Worm (Caenorhabditis elegans) whole organism, L4 larva: Measurements from ENCODE around the gene pnn-1.

ENCODE experiments used
- F26F4.8 ChIP-seq: fragments of 200-800 bp; sonication (Bioruptor generic); conservative IDR thresholded peaks from 2 replicates; pipeline ENCODE4 v1.3.6; 2022; ENCODE audit warnings: missing genetic modification characterization, missing compliant biosample characterization
- Y5F2A.4 ChIP-seq: fragments of 200-800 bp; sonication (Bioruptor generic); optimal IDR thresholded peaks from 2 replicates; lab custom pipeline; 2018; ENCODE audit warnings: mild to moderate bottlenecking, missing genetic modification characterization, missing compliant biosample characterization
- Y75B8A.6 ChIP-seq: fragments of 200-800 bp; sonication (Bioruptor generic); IDR thresholded peaks from 2 replicates; pipeline ENCODE4 v1.3.6; 2022; ENCODE audit warnings: missing genetic modification reagents, missing genetic modification characterization, missing compliant biosample characterization
- aha-1 ChIP-seq: fragments of 150-350 bp; peaks from one replicate; lab custom pipeline; 2014; ENCODE audit warnings: missing biosample characterization, missing genetic modification characterization
- arid-1 ChIP-seq: fragments of 200-800 bp; sonication (Bioruptor generic); conservative IDR thresholded peaks from 2 replicates; pipeline ENCODE4 v1.3.6; 2022; ENCODE audit warnings: missing genetic modification reagents, missing genetic modification characterization, missing compliant biosample characterization
- ceh-28 ChIP-seq: fragments of 150-350 bp; optimal IDR thresholded peaks from 2 replicates; lab custom pipeline; 2014; ENCODE audit warnings: missing biosample characterization, missing genetic modification reagents, missing genetic modification characterization
- ceh-32 ChIP-seq: sonication (generic microtip); optimal IDR thresholded peaks from 2 replicates; lab custom pipeline; 2016; ENCODE audit warnings: mild to moderate bottlenecking, missing genetic modification characterization, missing compliant biosample characterization; ENCODE audit not compliant: poor library complexity
- ceh-44 ChIP-seq: fragments of 200-800 bp; sonication (Bioruptor generic); IDR thresholded peaks from 2 replicates; pipeline ENCODE4 v1.3.6; 2022; ENCODE audit warnings: missing genetic modification reagents, missing genetic modification characterization, missing compliant biosample characterization
- ceh-62 ChIP-seq: sonication (generic microtip); optimal IDR thresholded peaks from 2 replicates; lab custom pipeline; 2017; ENCODE audit warnings: missing biosample characterization, missing genetic modification characterization
- cey-2 ChIP-seq: sonication (generic microtip); optimal IDR thresholded peaks from 3 replicates; lab custom pipeline; 2017; ENCODE audit warnings: missing genetic modification characterization, mild to moderate bottlenecking, missing compliant biosample characterization, antibody characterized with exemption, borderline replicate concordance; ENCODE audit not compliant: insufficient read depth
- daf-16 ChIP-seq, 3 experiments: sonication (generic microtip); optimal IDR thresholded peaks; 2 replicates each; lab custom pipeline; 2016 to 2017; ENCODE audit warnings: missing genetic modification characterization in 3 of 3, missing genetic modification reagents in 3 of 3, mild to moderate bottlenecking in 2 of 3, missing compliant biosample characterization in 2 of 3, missing biosample characterization in 1 of 3, moderate library complexity in 1 of 3
- dmd-6 ChIP-seq: fragments of 200-800 bp; sonication (Bioruptor generic); IDR thresholded peaks from 2 replicates; pipeline ENCODE4 v1.3.6; 2022; ENCODE audit warnings: missing genetic modification reagents, missing genetic modification characterization, missing compliant biosample characterization
- dmd-8 ChIP-seq: fragments of 200-800 bp; sonication (Bioruptor generic); IDR thresholded peaks from 2 replicates; pipeline ENCODE4 v1.3.6; 2022; ENCODE audit warnings: missing genetic modification characterization, missing compliant biosample characterization
- duxl-1 ChIP-seq: sonication (generic microtip); optimal IDR thresholded peaks from 2 replicates; lab custom pipeline; 2016; ENCODE audit warnings: mild to moderate bottlenecking, missing genetic modification characterization, moderate library complexity, missing compliant biosample characterization; ENCODE audit not compliant: poor library complexity
- egl-27 ChIP-seq: sonication (generic microtip); optimal IDR thresholded peaks from 3 replicates; lab custom pipeline; 2017; ENCODE audit warnings: missing biosample characterization, missing genetic modification reagents, missing genetic modification characterization
- fkh-10 ChIP-seq: fragments of 150-350 bp; optimal IDR thresholded peaks from 2 replicates; lab custom pipeline; 2014; ENCODE audit warnings: missing biosample characterization, missing genetic modification reagents, missing genetic modification characterization
- hlh-11 ChIP-seq: fragments of 200-800 bp; sonication (Bioruptor generic); optimal IDR thresholded peaks from 2 replicates; lab custom pipeline; 2018; ENCODE audit warnings: mild to moderate bottlenecking, missing genetic modification characterization, missing compliant biosample characterization
- lin-38 ChIP-seq: fragments of 200-800 bp; sonication (Bioruptor generic); IDR thresholded peaks from 2 replicates; pipeline ENCODE4 v1.3.6; 2022; ENCODE audit warnings: missing genetic modification reagents, missing genetic modification characterization, missing compliant biosample characterization
- mdl-1 ChIP-seq, 2 experiments: fragments of 150-350 bp in 1 of 2; sonication (generic microtip) in 1 of 2; optimal IDR thresholded peaks; 2 replicates each; lab custom pipeline; 2014 to 2017; ENCODE audit warnings: missing biosample characterization in 2 of 2, missing genetic modification characterization in 2 of 2
- mdt-29 ChIP-seq: fragments of 200-800 bp; sonication (Bioruptor generic); IDR thresholded peaks from 2 replicates; pipeline ENCODE4 v1.3.6; 2022; ENCODE audit warnings: missing genetic modification reagents, missing genetic modification characterization, missing compliant biosample characterization
- nhr-10 ChIP-seq: fragments of 150-350 bp; optimal IDR thresholded peaks from 2 replicates; lab custom pipeline; 2014; ENCODE audit warnings: missing biosample characterization, missing genetic modification characterization
- nhr-102 ChIP-seq: sonication (generic microtip); optimal IDR thresholded peaks from 2 replicates; lab custom pipeline; 2016; ENCODE audit warnings: mild to moderate bottlenecking, missing genetic modification characterization, moderate library complexity, missing compliant biosample characterization
- nhr-237 ChIP-seq: sonication (generic microtip); optimal IDR thresholded peaks from 2 replicates; lab custom pipeline; 2017; ENCODE audit warnings: missing biosample characterization, missing genetic modification characterization
- nhr-25 ChIP-seq: sonication (generic microtip); optimal IDR thresholded peaks from 2 replicates; lab custom pipeline; 2017; ENCODE audit warnings: missing genetic modification characterization, mild to moderate bottlenecking, missing compliant biosample characterization, antibody characterized with exemption, moderate library complexity, borderline replicate concordance; ENCODE audit not compliant: insufficient read depth
- nhr-28 ChIP-seq: fragments of 150-350 bp; optimal IDR thresholded peaks from 2 replicates; lab custom pipeline; 2014; ENCODE audit warnings: missing biosample characterization, missing genetic modification characterization
- pha-4 ChIP-seq, 2 experiments: fragments of 150-350 bp in 1 of 2; fragments of 200-800 bp in 1 of 2; sonication (Bioruptor generic) in 1 of 2; IDR thresholded peaks in 1 of 2; optimal IDR thresholded peaks in 1 of 2; 2 replicates each; pipeline versions ENCODE4 v1.3.6 to Lab custom; 2014 to 2022; ENCODE audit warnings: missing genetic modification characterization in 2 of 2, missing genetic modification reagents in 2 of 2, missing biosample characterization in 1 of 2, missing compliant biosample characterization in 1 of 2
- skn-1 ChIP-seq: fragments of 150-350 bp; optimal IDR thresholded peaks from 2 replicates; lab custom pipeline; 2014; ENCODE audit warnings: missing biosample characterization, missing genetic modification characterization
- snpc-1.2 ChIP-seq: fragments of 200-800 bp; sonication (Bioruptor generic); IDR thresholded peaks from 2 replicates; pipeline ENCODE4 v1.3.6; 2022; ENCODE audit warnings: missing genetic modification reagents, missing genetic modification characterization, missing compliant biosample characterization
- spr-1 ChIP-seq: sonication (generic microtip); optimal IDR thresholded peaks from 2 replicates; lab custom pipeline; 2016; ENCODE audit warnings: mild to moderate bottlenecking, missing genetic modification characterization, missing compliant biosample characterization
- tra-1 ChIP-seq: fragments of 200-800 bp; sonication (Bioruptor generic); IDR thresholded peaks from 2 replicates; pipeline ENCODE4 v1.3.6; 2022; ENCODE audit warnings: missing genetic modification reagents, missing genetic modification characterization, missing compliant biosample characterization
- vab-7 ChIP-seq: fragments of 200-800 bp; sonication (Bioruptor generic); IDR thresholded peaks from 2 replicates; pipeline ENCODE4 v1.3.6; 2022; ENCODE audit warnings: missing genetic modification reagents, missing genetic modification characterization, missing compliant biosample characterization
- zfp-2 ChIP-seq: sonication (generic microtip); optimal IDR thresholded peaks from 2 replicates; lab custom pipeline; 2016; ENCODE audit warnings: mild to moderate bottlenecking, missing genetic modification characterization, missing compliant biosample characterization

The pnn-1 gene

ce11 chrV:12988256-12988655 is 17.3 kb downstream of the pnn-1 start, which contains the start of gene F15B9.8:
Gene F15B9.8 (plus strand): TSS chrV:12988556.
- no peak for TF ChIP-seq dmd-8 (GFP tag; lab: Robert Waterston, UW)

- TF ChIP-seq ceh-44 (GFP tag; lab: Robert Waterston, UW) (no peak), skn-1 (tag; lab: Kevin White, UChicago) (no peak), nhr-10 (no peak), lin-38 (GFP tag; lab: Robert Waterston, UW) (no peak), duxl-1 (tag; lab: Kevin White, UChicago) (no peak), spr-1 (tag; lab: Kevin White, UChicago) (no peak), hlh-11 (no peak), zfp-2 (tag; lab: Kevin White, UChicago) (no peak), nhr-237 (tag; lab: Kevin White, UChicago) (no peak), egl-27 (no peak), mdt-29 (GFP tag; lab: Robert Waterston, UW) (no peak)
Observed at ce11 chrV:12992891-12993290, 22.0 kb downstream of the pnn-1 start, which contains the start of the genes F15B9.11 and dsl-7. Gene F15B9.11 (minus strand): TSS chrV:12992895. Gene dsl-7 (plus strand): TSS chrV:12993150.

- TF ChIP-seq aha-1 (tag; lab: Kevin White, UChicago) (peak; percentile 48), nhr-28 (peak; percentile 3), ceh-28 (tag; lab: Kevin White, UChicago) (no peak), snpc-1.2 (GFP tag; lab: Robert Waterston, UW) (no peak), dmd-6 (GFP tag; lab: Robert Waterston, UW) (no peak)
Observed at ce11 chrV:12995269-12995668, 24.4 kb downstream of the pnn-1 start, which contains the start of gene far-5. Gene far-5 (plus strand): TSS chrV:12995569.

- no peak for TF ChIP-seq ceh-62
- no peak for TF ChIP-seq mdl-1 (tag; optimal IDR thresholded peaks at IDR 0.05; lab: Kevin White, UChicago)
- no peak for TF ChIP-seq nhr-102 (tag; lab: Kevin White, UChicago)
- no peak for TF ChIP-seq nhr-25 (tag; lab: Kevin White, UChicago)
Observed at ce11 chrV:12997422-12997821, 26.5 kb downstream of the pnn-1 start, which contains the start of gene far-3. Gene far-3 (minus strand): TSS chrV:12997522.

- no peak for TF ChIP-seq F26F4.8 (GFP tag; lab: Robert Waterston, UW)
- TF ChIP-seq ceh-32 (tag; lab: Kevin White, UChicago) = no peak
- TF ChIP-seq Y5F2A.4 = no peak
- no peak for TF ChIP-seq daf-16 (GFP tag; optimal IDR thresholded peaks at IDR 0.05; lab: Kevin White, UChicago)
- TF ChIP-seq daf-16 (tag; optimal IDR thresholded peaks at IDR 0.05; lab: Kevin White, UChicago) = no peak
- TF ChIP-seq Y75B8A.6 (GFP tag; lab: Robert Waterston, UW) = no peak
- no peak for TF ChIP-seq zfp-2 (tag; lab: Kevin White, UChicago)
- TF ChIP-seq ceh-44 (GFP tag; lab: Robert Waterston, UW) = no peak
- TF ChIP-seq spr-1 (tag; lab: Kevin White, UChicago) = no peak
- no peak for TF ChIP-seq mdl-1 (tag; optimal IDR thresholded peaks at IDR 0.05; lab: Kevin White, UChicago)
- TF ChIP-seq fkh-10 (GFP tag; lab: Kevin White, UChicago) = no peak
- no peak for TF ChIP-seq pha-4 (GFP tag; IDR thresholded peaks at IDR 0.05; lab: Robert Waterston, UW)
- TF ChIP-seq pha-4 (tag; optimal IDR thresholded peaks at IDR 0.05; lab: Kevin White, UChicago) = no peak
- TF ChIP-seq cey-2 (tag; lab: Kevin White, UChicago) = no peak
- TF ChIP-seq arid-1 (GFP tag; lab: Robert Waterston, UW) = no peak
- no peak for TF ChIP-seq tra-1 (GFP tag; lab: Robert Waterston, UW)
- no peak for TF ChIP-seq vab-7 (GFP tag; lab: Robert Waterston, UW)
Observed at ce11 chrV:12999559-12999958, 28.6 kb downstream of the pnn-1 start, which contains the start of gene far-4. Gene far-4 (minus strand): TSS chrV:12999659.
